Worm (Caenorhabditis elegans): Measurements from ENCODE around the gene C33E10.1.
"Not testable (repeated sequence)": the region's sequence is repeated elsewhere in the genome, so short reads cannot be mapped to it uniquely, and the experiment has no call there.

Gene C33E10.1

ce11 chrX:17300735-17301134 is 4.3 kb upstream of the C33E10.1 start:
- TF ChIP-seq ceh-9 (tag; optimal IDR thresholded peaks at IDR 0.05) (no peak), rnt-1 (tag; optimal IDR thresholded peaks at IDR 0.05) (no peak), ceh-2 (tag; optimal IDR thresholded peaks at IDR 0.05) (no peak), Y22D7AL.16 (tag; optimal IDR thresholded peaks at IDR 0.05) (no peak), pqm-1 (tag; optimal IDR thresholded peaks at IDR 0.05) (no peak), tbx-7 (tag; optimal IDR thresholded peaks at IDR 0.05) (no peak), syd-9 (tag; optimal IDR thresholded peaks at IDR 0.05) (no peak), elt-2 (tag; optimal IDR thresholded peaks at IDR 0.05) (peak; percentile 68), ref-2 (tag; optimal IDR thresholded peaks at IDR 0.05) (no peak)

- no peak for TF ChIP-seq lim-6 (tag; optimal IDR thresholded peaks at IDR 0.05)
- no peak for TF ChIP-seq ttx-3 (tag; optimal IDR thresholded peaks at IDR 0.05)
- TF ChIP-seq pat-9 (tag; optimal IDR thresholded peaks at IDR 0.05): no peak
- no peak for TF ChIP-seq sdc-2 (tag; optimal IDR thresholded peaks at IDR 0.05)
- TF ChIP-seq unc-86 (tag; optimal IDR thresholded peaks at IDR 0.05): no peak
These were observed 3.1 kb upstream of the C33E10.1 start, which contains the start of gene C33E10.10 for ce11 chrX:17301900-17302299. TSS of gene C33E10.10 (minus strand) at chrX:17302000.

ce11 chrX:17302419-17302818 is 2.6 kb upstream of the C33E10.1 start, which contains the start of gene fbxa-120:
TSS of gene fbxa-120 (plus strand) at chrX:17302719.
- TF ChIP-seq elt-4 (tag; optimal IDR thresholded peaks at IDR 0.05) (no peak), F13H6.1 (tag; optimal IDR thresholded peaks at IDR 0.05) (no peak), elt-2 (tag; optimal IDR thresholded peaks at IDR 0.05) (no peak), hlh-6 (tag; optimal IDR thresholded peaks at IDR 0.05) (no peak), unc-55 (GFP tag; optimal IDR thresholded peaks at IDR 0.05) (no peak), T23F11.4 (GFP tag; optimal IDR thresholded peaks at IDR 0.05) (no peak), sdc-2 (tag; optimal IDR thresholded peaks at IDR 0.05) (no peak), pros-1 (tag; optimal IDR thresholded peaks at IDR 0.05) (no peak), ama-1 (optimal IDR thresholded peaks at IDR 0.05) (no peak), tbx-2 (tag; optimal IDR thresholded peaks at IDR 0.05) (no peak), rnt-1 (tag; optimal IDR thresholded peaks at IDR 0.05) (no peak)

ce11 chrX:17310730-17311312 is 5.8 kb downstream of the C33E10.1 start, which contains the start of gene C53C11.4:
TSS of gene C53C11.4 (plus strand) at chrX:17310908.
- TF ChIP-seq dve-1, ceh-30, C08G9.2 (tag; optimal IDR thresholded peaks at IDR 0.05): not testable (repeated sequence)

DNA sequence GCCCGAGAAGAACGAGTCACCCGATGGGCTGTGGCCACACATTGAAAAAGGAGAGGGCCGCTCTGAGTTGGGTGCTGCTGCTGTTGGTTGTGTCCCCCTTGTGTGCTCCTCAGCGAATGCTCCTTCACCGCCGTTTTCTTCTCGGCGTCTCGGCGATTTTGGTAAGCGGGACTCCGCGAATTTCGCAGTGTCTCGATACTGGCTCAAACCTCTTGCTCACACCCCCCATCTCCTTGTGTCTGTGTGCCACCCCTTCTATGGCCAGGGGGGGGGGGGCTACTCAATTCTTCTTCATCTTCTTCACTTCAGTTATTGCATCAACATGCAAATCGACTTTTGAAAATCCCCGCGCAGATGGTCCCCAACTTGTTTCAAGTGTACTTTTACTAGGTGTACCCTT is 9.9 kb downstream of the C33E10.1 start:
- peak; percentile 66 for TF ChIP-seq ref-2 (tag; optimal IDR thresholded peaks at IDR 0.05)
- no peak for TF ChIP-seq pax-1 (tag; optimal IDR thresholded peaks at IDR 0.05)
- peak; percentile 19 for TF ChIP-seq F13H6.1 (tag; optimal IDR thresholded peaks at IDR 0.05)
- peak; percentile 29 for TF ChIP-seq T23F11.4 (GFP tag; optimal IDR thresholded peaks at IDR 0.05)
- TF ChIP-seq ceh-34 (tag; optimal IDR thresholded peaks at IDR 0.05): peak; percentile 72
- no peak for TF ChIP-seq ceh-24 (tag; optimal IDR thresholded peaks at IDR 0.05)
- TF ChIP-seq hlh-8 (tag; optimal IDR thresholded peaks at IDR 0.05): peak; percentile 13
- no peak for TF ChIP-seq ttx-3 (tag; optimal IDR thresholded peaks at IDR 0.05)
- TF ChIP-seq elt-4 (tag; optimal IDR thresholded peaks at IDR 0.05): no peak
- TF ChIP-seq mec-3 (tag; optimal IDR thresholded peaks at IDR 0.05; ENCODE audit: borderline replicate concordance): peak; percentile 71
- peak; percentile 24 for TF ChIP-seq syd-9 (tag; optimal IDR thresholded peaks at IDR 0.05)
- no peak for TF ChIP-seq zip-5 (tag; optimal IDR thresholded peaks at IDR 0.05)
- TF ChIP-seq unc-55 (GFP tag; optimal IDR thresholded peaks at IDR 0.05): no peak
- no peak for TF ChIP-seq sox-2 (GFP tag; IDR thresholded peaks at IDR 0.05)
- no peak for TF ChIP-seq elt-2 (tag; optimal IDR thresholded peaks at IDR 0.05)
- no peak for TF ChIP-seq unc-3 (GFP tag; conservative IDR thresholded peaks at IDR 0.05)
- no peak for TF ChIP-seq unc-3 (tag; optimal IDR thresholded peaks at IDR 0.05)
- peak; percentile 56 for TF ChIP-seq ceh-19 (GFP tag; optimal IDR thresholded peaks at IDR 0.05)
- TF ChIP-seq pag-3 (tag; optimal IDR thresholded peaks at IDR 0.05; ENCODE audit: borderline replicate concordance): no peak
- peak; percentile 8 for TF ChIP-seq ahr-1 (tag; optimal IDR thresholded peaks at IDR 0.05)
- no peak for TF ChIP-seq hlh-13 (GFP tag; optimal IDR thresholded peaks at IDR 0.05)
- TF ChIP-seq ceh-18 (tag; optimal IDR thresholded peaks at IDR 0.05): peak; percentile 63
- no peak for TF ChIP-seq lin-11 (tag; optimal IDR thresholded peaks at IDR 0.05)
- TF ChIP-seq unc-86 (tag; optimal IDR thresholded peaks at IDR 0.05): peak; percentile 17
- no peak for TF ChIP-seq ets-4 (tag; optimal IDR thresholded peaks at IDR 0.05)
- no peak for TF ChIP-seq K09A11.1 (tag; optimal IDR thresholded peaks at IDR 0.05; ENCODE audit: insufficient read depth)
- TF ChIP-seq nhr-232 (tag; optimal IDR thresholded peaks at IDR 0.05): no peak
- no peak for TF ChIP-seq ceh-45 (GFP tag; IDR thresholded peaks at IDR 0.05)
